Worm (Caenorhabditis elegans) whole organism, L3 larva: Measurements from ENCODE around the gene F35H8.1.

Source experiments
- R02D3.7 ChIP-seq: fragments of 150-350 bp; optimal IDR thresholded peaks from 2 replicates; lab custom pipeline; 2014; ENCODE audit warnings: missing biosample characterization, missing genetic modification characterization
- nhr-25 ChIP-seq: sonication (generic microtip); optimal IDR thresholded peaks from 2 replicates; lab custom pipeline; 2017; ENCODE audit warnings: missing biosample characterization, missing genetic modification characterization
- snpc-4 ChIP-seq: fragments of 150-350 bp; optimal IDR thresholded peaks from 2 replicates; lab custom pipeline; 2014; ENCODE audit warnings: missing biosample characterization, missing genetic modification characterization

DNA sequence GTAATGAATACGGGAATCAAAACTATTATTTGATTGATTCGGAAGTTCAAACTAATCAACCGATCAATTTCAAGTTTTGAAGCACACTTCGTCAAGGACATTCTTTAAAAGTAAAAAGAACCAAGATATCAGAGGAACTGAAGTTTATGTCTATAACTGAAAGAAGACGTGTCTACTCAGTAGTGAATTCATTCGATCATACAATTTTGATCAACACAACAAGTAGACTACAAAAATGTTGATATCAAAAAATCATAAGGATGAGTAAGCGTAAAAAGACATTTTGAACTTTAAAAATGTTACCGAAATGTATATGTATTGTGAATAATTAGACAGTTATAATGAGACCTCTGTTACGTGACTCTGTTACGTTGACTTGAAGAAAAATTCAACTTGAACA is 10.3 kb downstream of the F35H8.1 start, which contains the start of gene sra-4:
- TF ChIP-seq nhr-25 (tag; lab: Kevin White, UChicago) (no peak), R02D3.7 (tag; lab: Kevin White, UChicago) (no peak), snpc-4 (tag; lab: Kevin White, UChicago) (no peak)
